Fruit fly (Drosophila melanogaster) whole organism, embryonic: Measurements from ENCODE around the gene goe.
A peak's percentile ranks its signal among the peaks of the same experiment; 100 is the strongest.

Experiments used
- B-H1 ChIP-seq: fragments of 200-800 bp; sonication (Bioruptor generic); IDR thresholded peaks from 3 replicates; pipeline ENCODE4 v1.3.6; 2022; ENCODE audit warnings: missing biosample characterization, missing genetic modification characterization
- B-H2 ChIP-seq: fragments of 200-800 bp; sonication (Bioruptor generic); optimal IDR thresholded peaks from 2 replicates; lab custom pipeline; 2018; ENCODE audit warnings: missing biosample characterization, mild to moderate bottlenecking, missing genetic modification characterization
- CG12299 ChIP-seq: fragments of 200-800 bp; sonication (Bioruptor generic); optimal IDR thresholded peaks from 2 replicates; lab custom pipeline; 2018; ENCODE audit warnings: missing biosample characterization, mild to moderate bottlenecking, missing genetic modification characterization
- CG13296 ChIP-seq: fragments of 200-800 bp; sonication (Bioruptor generic); optimal IDR thresholded peaks from 3 replicates; lab custom pipeline; 2018; ENCODE audit warnings: missing biosample characterization, mild to moderate bottlenecking, missing genetic modification characterization
- CG15269 ChIP-seq: fragments of 200-800 bp; sonication (Bioruptor generic); optimal IDR thresholded peaks from 2 replicates; lab custom pipeline; 2018; ENCODE audit warnings: missing biosample characterization, mild to moderate bottlenecking, missing genetic modification characterization, moderate library complexity
- CG15696 ChIP-seq: fragments of 200-800 bp; sonication (Bioruptor generic); optimal IDR thresholded peaks from 2 replicates; lab custom pipeline; 2019; ENCODE audit warnings: missing biosample characterization, mild to moderate bottlenecking, missing genetic modification characterization, moderate library complexity
- CG1602 ChIP-seq: fragments of 200-800 bp; sonication (Bioruptor generic); optimal IDR thresholded peaks from 3 replicates; lab custom pipeline; 2016; ENCODE audit warnings: missing biosample characterization, missing genetic modification characterization
- CG16779 ChIP-seq: fragments of 200-800 bp; sonication (Bioruptor generic); IDR thresholded peaks from 2 replicates; pipeline ENCODE4 v1.3.6; 2022; ENCODE audit warnings: missing biosample characterization, missing genetic modification characterization
- CG17568 ChIP-seq: fragments of 200-800 bp; sonication (Bioruptor generic); optimal IDR thresholded peaks from 2 replicates; lab custom pipeline; 2018; ENCODE audit warnings: missing biosample characterization, mild to moderate bottlenecking, missing genetic modification characterization, moderate library complexity
- CG4404 ChIP-seq: fragments of 200-800 bp; sonication (Bioruptor generic); IDR thresholded peaks from 2 replicates; pipeline ENCODE4 v1.3.6; 2022; ENCODE audit warnings: missing biosample characterization, missing genetic modification characterization
- CG6272 ChIP-seq: fragments of 200-800 bp; sonication (Bioruptor generic); IDR thresholded peaks from 2 replicates; pipeline ENCODE4 v1.3.6; 2022; ENCODE audit warnings: missing biosample characterization, missing genetic modification characterization
- CG7839 ChIP-seq: fragments of 200-800 bp; sonication (Bioruptor generic); optimal IDR thresholded peaks from 3 replicates; lab custom pipeline; 2018; ENCODE audit warnings: missing biosample characterization, mild to moderate bottlenecking, missing genetic modification characterization, moderate library complexity
- CG9817 ChIP-seq: fragments of 200-800 bp; sonication (Bioruptor generic); optimal IDR thresholded peaks from 2 replicates; lab custom pipeline; 2018; ENCODE audit warnings: missing biosample characterization, mild to moderate bottlenecking, missing genetic modification characterization, moderate library complexity
- CG9932 ChIP-seq: fragments of 200-800 bp; sonication (Bioruptor generic); IDR thresholded peaks from 2 replicates; pipeline ENCODE4 v1.3.6; 2022; ENCODE audit warnings: missing biosample characterization, missing genetic modification characterization
- Chrac-16 ChIP-seq: fragments of 200-800 bp; sonication (Bioruptor generic); optimal IDR thresholded peaks from 3 replicates; lab custom pipeline; 2016; ENCODE audit warnings: missing biosample characterization, missing genetic modification characterization
- CkIIα-i1 ChIP-seq: fragments of 200-800 bp; sonication (Bioruptor generic); IDR thresholded peaks from 2 replicates; pipeline ENCODE4 v1.3.6; 2022; ENCODE audit warnings: missing biosample characterization, missing genetic modification characterization
- D19A ChIP-seq: fragments of 200-800 bp; optimal IDR thresholded peaks from 3 replicates; lab custom pipeline; 2019; ENCODE audit warnings: missing biosample characterization, mild to moderate bottlenecking, missing genetic modification characterization, moderate library complexity
- Dad ChIP-seq: fragments of 200-800 bp; sonication (Bioruptor generic); optimal IDR thresholded peaks from 3 replicates; lab custom pipeline; 2016; ENCODE audit warnings: missing biosample characterization, missing genetic modification characterization
- Dip3 ChIP-seq: fragments of 200-800 bp; sonication (Bioruptor generic); optimal IDR thresholded peaks from 3 replicates; lab custom pipeline; 2016; ENCODE audit warnings: missing biosample characterization, missing genetic modification characterization
- Ets97D ChIP-seq: fragments of 200-800 bp; sonication (Bioruptor generic); optimal IDR thresholded peaks from 3 replicates; lab custom pipeline; 2016; ENCODE audit warnings: missing biosample characterization, missing genetic modification characterization
- Myb ChIP-seq: fragments of 200-800 bp; sonication (Bioruptor generic); optimal IDR thresholded peaks from 2 replicates; lab custom pipeline; 2016; ENCODE audit warnings: missing biosample characterization, missing genetic modification characterization
- NC2β ChIP-seq: fragments of 200-800 bp; sonication (Bioruptor generic); optimal IDR thresholded peaks from 2 replicates; lab custom pipeline; 2016; ENCODE audit warnings: missing biosample characterization, missing genetic modification characterization
- Neu2 ChIP-seq: fragments of 200-800 bp; sonication (Bioruptor generic); optimal IDR thresholded peaks from 3 replicates; lab custom pipeline; 2016; ENCODE audit warnings: missing biosample characterization, missing genetic modification characterization, borderline replicate concordance
- Sin3A ChIP-seq: fragments of >200 bp; optimal IDR thresholded peaks from 2 replicates; lab custom pipeline; 2018
- Trl ChIP-seq, 3 experiments: fragments of >200 bp in 2 of 3; fragments of 200-800 bp in 1 of 3; sonication (Bioruptor generic) in 1 of 3; optimal IDR thresholded peaks; 2 replicates in 1 of 3; 3 replicates in 2 of 3; lab custom pipeline; 2016 to 2017; ENCODE audit warnings: missing biosample characterization in 1 of 3, missing genetic modification characterization in 1 of 3
- al ChIP-seq: fragments of 200-800 bp; sonication (Bioruptor generic); IDR thresholded peaks from 2 replicates; pipeline ENCODE4 v1.3.6; 2022; ENCODE audit warnings: missing biosample characterization, missing genetic modification characterization
- amos ChIP-seq: fragments of 200-800 bp; sonication (Bioruptor generic); IDR thresholded peaks from 2 replicates; pipeline ENCODE4 v1.3.6; 2022; ENCODE audit warnings: missing biosample characterization, missing genetic modification characterization; ENCODE audit not compliant: partially characterized antibody
- caup ChIP-seq: fragments of 200-800 bp; sonication (Bioruptor generic); optimal IDR thresholded peaks from 3 replicates; lab custom pipeline; 2017; ENCODE audit warnings: missing biosample characterization, mild to moderate bottlenecking, missing genetic modification characterization, moderate library complexity; ENCODE audit not compliant: severe bottlenecking
- chif ChIP-seq, 2 experiments: fragments of 200-800 bp; sonication (Bioruptor generic); optimal IDR thresholded peaks; 3 replicates each; lab custom pipeline; 2016; ENCODE audit warnings: missing biosample characterization in 2 of 2, missing genetic modification characterization in 2 of 2
- chm ChIP-seq: fragments of 200-800 bp; sonication (Bioruptor generic); IDR thresholded peaks from 2 replicates; pipeline ENCODE4 v1.3.6; 2022; ENCODE audit warnings: missing biosample characterization, missing genetic modification characterization
- ci ChIP-seq: fragments of 200-800 bp; sonication (Bioruptor generic); IDR thresholded peaks from 3 replicates; pipeline ENCODE4 v1.3.6; 2022; ENCODE audit warnings: missing biosample characterization, missing genetic modification characterization
- croc ChIP-seq: fragments of 200-800 bp; sonication (Bioruptor generic); conservative IDR thresholded peaks from 3 replicates; pipeline ENCODE4 v1.3.6; 2022; ENCODE audit warnings: missing biosample characterization, missing genetic modification characterization
- dmrt99B ChIP-seq: fragments of 200-800 bp; sonication (Bioruptor generic); optimal IDR thresholded peaks from 2 replicates; lab custom pipeline; 2018; ENCODE audit warnings: missing biosample characterization, mild to moderate bottlenecking, missing genetic modification characterization, moderate library complexity
- dpn ChIP-seq, 2 experiments: fragments of 200-800 bp; sonication (Bioruptor generic); optimal IDR thresholded peaks; 3 replicates each; lab custom pipeline; 2016; ENCODE audit warnings: missing biosample characterization in 2 of 2, missing genetic modification characterization in 2 of 2
- eyg ChIP-seq: fragments of 200-800 bp; sonication (Bioruptor generic); optimal IDR thresholded peaks from 3 replicates; lab custom pipeline; 2016; ENCODE audit warnings: missing biosample characterization, missing genetic modification characterization
- gsb-n ChIP-seq: fragments of 200-800 bp; sonication (Bioruptor generic); optimal IDR thresholded peaks from 3 replicates; lab custom pipeline; 2018; ENCODE audit warnings: missing biosample characterization, mild to moderate bottlenecking, missing genetic modification characterization
- jumu ChIP-seq: fragments of 200-800 bp; sonication (Bioruptor generic); optimal IDR thresholded peaks from 3 replicates; lab custom pipeline; 2016; ENCODE audit warnings: missing biosample characterization, missing genetic modification characterization
- lov ChIP-seq, 2 experiments: fragments of 200-800 bp in 1 of 2; fragments of >200 bp in 1 of 2; sonication (Bioruptor generic) in 1 of 2; IDR thresholded peaks in 1 of 2; optimal IDR thresholded peaks in 1 of 2; 2 replicates in 1 of 2; 3 replicates in 1 of 2; pipeline versions ENCODE4 v1.3.6 to Lab custom; 2017 to 2022; ENCODE audit warnings: missing biosample characterization in 1 of 2, missing genetic modification characterization in 1 of 2
- mam ChIP-seq: fragments of 200-800 bp; sonication (Bioruptor generic); optimal IDR thresholded peaks from 3 replicates; lab custom pipeline; 2016; ENCODE audit warnings: missing biosample characterization, missing genetic modification characterization
- p53 ChIP-seq: fragments of 200-800 bp; sonication (Bioruptor generic); optimal IDR thresholded peaks from 2 replicates; lab custom pipeline; 2016; ENCODE audit warnings: missing biosample characterization, missing genetic modification characterization
- pb ChIP-seq: fragments of 200-800 bp; sonication (Bioruptor generic); optimal IDR thresholded peaks from 3 replicates; lab custom pipeline; 2016; ENCODE audit warnings: missing biosample characterization, missing genetic modification characterization
- pros ChIP-seq: fragments of 200-800 bp; sonication (Bioruptor generic); optimal IDR thresholded peaks from 3 replicates; lab custom pipeline; 2019; ENCODE audit warnings: missing biosample characterization, mild to moderate bottlenecking, missing genetic modification characterization, moderate library complexity
- ranshi ChIP-seq: fragments of 200-800 bp; sonication (Bioruptor generic); IDR thresholded peaks from 2 replicates; pipeline ENCODE4 v1.3.6; 2022; ENCODE audit warnings: missing biosample characterization, missing genetic modification characterization
- rib ChIP-seq: fragments of 200-800 bp; sonication (Bioruptor generic); IDR thresholded peaks from 2 replicates; pipeline ENCODE4 v1.3.6; 2022; ENCODE audit warnings: missing biosample characterization, missing genetic modification characterization
- sens ChIP-seq: fragments of 200-800 bp; sonication (Bioruptor generic); peaks from one replicate; lab custom pipeline; 2016; ENCODE audit warnings: missing biosample characterization, missing genetic modification characterization
- sim ChIP-seq: fragments of 200-800 bp; sonication (Bioruptor generic); IDR thresholded peaks from 2 replicates; pipeline ENCODE4 v1.3.6; 2022; ENCODE audit warnings: missing biosample characterization, missing genetic modification characterization
- stwl ChIP-seq: fragments of 200-800 bp; sonication (Bioruptor generic); optimal IDR thresholded peaks from 3 replicates; lab custom pipeline; 2018; ENCODE audit warnings: missing biosample characterization, mild to moderate bottlenecking, missing genetic modification characterization, moderate library complexity
- tap ChIP-seq: fragments of 200-800 bp; optimal IDR thresholded peaks from 3 replicates; lab custom pipeline; 2019; ENCODE audit warnings: missing biosample characterization, mild to moderate bottlenecking, missing genetic modification characterization, moderate library complexity
- tna ChIP-seq: fragments of 200-800 bp; sonication (Bioruptor generic); IDR thresholded peaks from 2 replicates; pipeline ENCODE4 v1.3.6; 2022; ENCODE audit warnings: missing biosample characterization, missing genetic modification characterization; ENCODE audit not compliant: partially characterized antibody

The goe gene

DNA sequence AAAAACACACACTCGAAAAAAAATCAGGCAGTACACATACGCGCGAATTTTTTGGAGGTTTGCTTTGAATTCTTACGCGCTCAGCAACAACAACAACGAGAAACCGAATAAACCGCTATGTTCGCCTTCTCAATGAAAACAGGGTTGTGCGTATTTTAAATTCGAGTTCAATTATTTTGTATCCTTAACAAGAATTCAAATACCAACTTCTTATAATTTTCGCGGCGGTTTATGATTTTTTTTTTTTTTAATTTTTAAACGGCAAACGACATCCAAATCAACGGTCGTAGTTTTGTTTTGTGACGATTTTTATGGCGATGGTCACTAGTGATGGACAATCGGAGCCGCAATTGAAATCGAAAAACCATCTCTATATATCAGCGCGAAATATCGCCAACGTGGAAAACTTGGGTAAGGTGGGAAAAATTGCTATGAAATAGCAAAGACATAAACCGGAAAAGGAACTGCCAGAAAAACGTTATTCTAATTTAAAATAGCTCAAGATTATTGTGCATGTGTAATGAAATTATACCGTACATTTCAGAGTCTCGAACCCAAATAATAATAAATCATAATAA is at the start of gene goe (continued):
- TF ChIP-seq caup (peak; percentile 83), CG15269 (tag; lab: Kevin White, UChicago) (peak; percentile 75), CG1602 (GFP tag; lab: Kevin White, UChicago) (peak; percentile 70), CG15696 (tag; lab: Kevin White, UChicago) (no peak), Ets97D (GFP tag; lab: Kevin White, UChicago) (peak; percentile 100), Trl (optimal IDR thresholded peaks at IDR 0.05; lab: Kevin White, UChicago) (no peak), Trl (GFP tag; optimal IDR thresholded peaks at IDR 0.05; lab: Kevin White, UChicago) (peak; percentile 90), Sin3A (lab: Kevin White, UChicago) (peak; percentile 39), dmrt99B (tag; lab: Kevin White, UChicago) (peak; percentile 24), CG9932 (GFP tag; lab: Robert Waterston, UW) (peak; percentile 92), stwl (tag; lab: Kevin White, UChicago) (peak; percentile 61), D19A (no peak), sim (0 out of 2 replicates have a peak, but pooled peaks have one; percentile 45), CG6272 (peak; percentile 60), dpn (GFP tag; optimal IDR thresholded peaks at IDR 0.05; lab: Kevin White, UChicago) (peak; percentile 82 to 91), jumu (peak; percentile 84), tap (peak; percentile 34), CG4404 (GFP tag; lab: Robert Waterston, UW) (peak; percentile 20; the same call in 1 of the 2 replicates), pb (GFP tag; lab: Kevin White, UChicago) (peak; percentile 65), lov (optimal IDR thresholded peaks at IDR 0.05; lab: Kevin White, UChicago) (no peak), lov (GFP tag; IDR thresholded peaks at IDR 0.05; lab: Robert Waterston, UW) (peak; percentile 84; the same call in 2 of the 3 replicates), chm (GFP tag; lab: Robert Waterston, UW) (peak; percentile 88), mam (GFP tag; lab: Kevin White, UChicago) (peak; percentile 89), tna (GFP tag; lab: Robert Waterston, UW) (peak; percentile 44; the same call in 1 of the 2 replicates), CG17568 (GFP tag; lab: Kevin White, UChicago) (peak; percentile 83), amos (GFP tag; lab: Robert Waterston, UW) (peak; percentile 97), Dad (GFP tag; lab: Kevin White, UChicago) (peak; percentile 90), B-H2 (GFP tag; lab: Kevin White, UChicago) (peak; percentile 74), Chrac-16 (peak; percentile 76), eyg (GFP tag; lab: Kevin White, UChicago) (peak; percentile 68), CkIIα-i1 (GFP tag; lab: Robert Waterston, UW) (no peak), ranshi (GFP tag; lab: Robert Waterston, UW) (peak; percentile 68), sens (GFP tag; lab: Kevin White, UChicago) (peak; percentile 97), Myb (GFP tag; lab: Kevin White, UChicago) (peak; percentile 95), B-H1 (GFP tag; lab: Robert Waterston, UW) (peak; percentile 50), croc (GFP tag; lab: Robert Waterston, UW) (peak; percentile 59; the same call in 2 of the 3 replicates), ci (GFP tag; lab: Robert Waterston, UW) (peak; percentile 96), Neu2 (GFP tag; lab: Kevin White, UChicago) (peak; percentile 30), pros (GFP tag; lab: Kevin White, UChicago) (no peak), CG12299 (tag; lab: Kevin White, UChicago) (peak; percentile 78), al (GFP tag; lab: Robert Waterston, UW) (peak; percentile 78), rib (GFP tag; lab: Robert Waterston, UW) (no peak; the same call in 1 of the 2 replicates), CG9817 (tag; lab: Kevin White, UChicago) (peak; percentile 84), CG16779 (GFP tag; lab: Robert Waterston, UW) (peak; percentile 74; the same call in 1 of the 2 replicates), CG13296 (GFP tag; lab: Kevin White, UChicago) (peak; percentile 73), NC2β (peak; percentile 91), Dip3 (GFP tag; lab: Kevin White, UChicago) (peak; percentile 86), gsb-n (tag; lab: Kevin White, UChicago) (peak; percentile 72), CG7839 (tag; lab: Kevin White, UChicago) (peak; percentile 66), p53 (GFP tag; lab: Kevin White, UChicago) (peak; percentile 85), chif (GFP tag; optimal IDR thresholded peaks at IDR 0.05; lab: Kevin White, UChicago) (peak; percentile 78 to 90)
